Worm (Caenorhabditis elegans) whole organism, L2 larva: Measurements from ENCODE around the gene C01G12.3.

Experiments used
- ceh-82 ChIP-seq: fragments of 150-350 bp; optimal IDR thresholded peaks from 2 replicates; lab custom pipeline; 2014; ENCODE audit warnings: missing biosample characterization, missing genetic modification characterization
- nhr-6 ChIP-seq: fragments of 150-350 bp; optimal IDR thresholded peaks from 2 replicates; lab custom pipeline; 2014; ENCODE audit warnings: missing biosample characterization, missing genetic modification characterization

- TF ChIP-seq nhr-6 (tag; lab: Kevin White, UChicago), result no peak
- TF ChIP-seq ceh-82 (tag; lab: Kevin White, UChicago), result no peak
Observed at ce11 chrII:14620730-14621129, 38.6 kb upstream of the C01G12.3 start.
